Worm (Caenorhabditis elegans): ENCODE data around the gene F13H8.11.

DNA sequence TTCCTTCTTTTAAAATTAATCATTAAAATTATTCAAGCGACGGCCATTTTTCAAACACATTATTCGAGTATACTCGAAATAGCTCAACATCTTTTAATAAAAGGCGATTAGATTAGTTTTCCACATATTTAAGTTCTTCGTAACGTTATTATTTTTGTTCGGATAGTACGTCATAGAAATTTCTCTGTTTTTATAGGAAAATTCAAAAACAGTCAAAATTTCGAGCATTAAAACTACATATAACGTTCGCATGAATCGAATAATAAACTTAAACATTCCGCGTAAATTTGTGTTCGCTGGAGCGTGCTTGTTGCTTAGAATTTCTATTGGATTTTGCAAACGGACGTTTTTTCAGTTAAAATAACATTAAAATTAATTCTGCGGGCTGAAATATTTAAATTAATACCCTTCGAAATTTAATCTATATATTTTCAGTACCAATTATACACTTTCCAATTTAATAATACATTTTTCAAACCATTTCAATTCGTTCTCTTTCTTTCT is 14.6 kb downstream of the F13H8.11 start, which contains the start of gene blos-4:
- TF ChIP-seq him-1 (tag; optimal IDR thresholded peaks at IDR 0.05) (no peak), W03F9.2 (tag; optimal IDR thresholded peaks at IDR 0.05) (no peak), dao-5 (tag; optimal IDR thresholded peaks at IDR 0.05) (no peak)
